Worm (Caenorhabditis elegans): ENCODE measurements around the gene arle-14.
A peak's percentile ranks its signal among the peaks of the same experiment; 100 is the strongest.

Gene arle-14

ce11 chrIII:5678935-5679334, 13.8 kb upstream of the arle-14 start, which contains the start of the genes ska-3 and rps-12 (continued):
- TF ChIP-seq odd-2 (tag; optimal IDR thresholded peaks at IDR 0.05) (no peak), ceh-22 (tag; optimal IDR thresholded peaks at IDR 0.05) (no peak), nfya-1 (tag; optimal IDR thresholded peaks at IDR 0.05) (peak; percentile 96), eyg-1 (tag; optimal IDR thresholded peaks at IDR 0.05) (no peak), ceh-48 (tag; optimal IDR thresholded peaks at IDR 0.05) (peak; percentile 82), tbx-2 (tag; optimal IDR thresholded peaks at IDR 0.05) (peak; percentile 94), fax-1 (tag; optimal IDR thresholded peaks at IDR 0.05) (no peak), ceh-31 (tag; optimal IDR thresholded peaks at IDR 0.05) (peak; percentile 89), che-1 (tag; optimal IDR thresholded peaks at IDR 0.05) (no peak), ceh-2 (tag; optimal IDR thresholded peaks at IDR 0.05) (peak; percentile 59), unc-86 (tag; optimal IDR thresholded peaks at IDR 0.05) (peak; percentile 74), ceh-6 (GFP tag; optimal IDR thresholded peaks at IDR 0.05) (no peak), pha-2 (tag; optimal IDR thresholded peaks at IDR 0.05) (peak; percentile 55), dve-1 (tag; optimal IDR thresholded peaks at IDR 0.05) (peak; percentile 95), fkh-10 (GFP tag; optimal IDR thresholded peaks at IDR 0.05) (no peak), sox-4 (tag; optimal IDR thresholded peaks at IDR 0.05) (no peak), lin-11 (tag; optimal IDR thresholded peaks at IDR 0.05) (no peak), Y22D7AL.16 (tag; optimal IDR thresholded peaks at IDR 0.05) (no peak), C38D4.7 (GFP tag; optimal IDR thresholded peaks at IDR 0.05) (no peak), ets-4 (tag; optimal IDR thresholded peaks at IDR 0.05) (peak; percentile 95), C08G9.2 (tag; optimal IDR thresholded peaks at IDR 0.05) (peak; percentile 35), pax-1 (tag; optimal IDR thresholded peaks at IDR 0.05) (peak; percentile 93), K02D7.2 (tag; optimal IDR thresholded peaks at IDR 0.05) (no peak), mec-3 (tag; optimal IDR thresholded peaks at IDR 0.05; ENCODE audit: borderline replicate concordance) (no peak), T23F11.4 (GFP tag; optimal IDR thresholded peaks at IDR 0.05) (no peak), hlh-6 (tag; optimal IDR thresholded peaks at IDR 0.05) (no peak), elt-4 (tag; optimal IDR thresholded peaks at IDR 0.05) (no peak), ceh-18 (tag; optimal IDR thresholded peaks at IDR 0.05) (peak; percentile 94), zip-5 (tag; optimal IDR thresholded peaks at IDR 0.05) (no peak), hlh-13 (GFP tag; optimal IDR thresholded peaks at IDR 0.05) (no peak)

- TF ChIP-seq pqm-1 (tag; optimal IDR thresholded peaks at IDR 0.05) (no peak), ahr-1 (tag; optimal IDR thresholded peaks at IDR 0.05) (no peak), mec-3 (tag; optimal IDR thresholded peaks at IDR 0.05; ENCODE audit: borderline replicate concordance) (no peak), ttx-3 (tag; optimal IDR thresholded peaks at IDR 0.05) (no peak), madf-2 (tag; optimal IDR thresholded peaks at IDR 0.05) (no peak), pros-1 (tag; optimal IDR thresholded peaks at IDR 0.05) (no peak)
Measured at ce11 chrIII:5680141-5680540, 12.6 kb upstream of the arle-14 start, which contains the start of gene pst-2. Gene pst-2, plus strand, starts transcription at chrIII:5680433.

- TF ChIP-seq lim-6 (tag; optimal IDR thresholded peaks at IDR 0.05) = no peak
- no peak for TF ChIP-seq tbx-7 (tag; optimal IDR thresholded peaks at IDR 0.05)
- TF ChIP-seq unc-55 (GFP tag; optimal IDR thresholded peaks at IDR 0.05) = no peak
- no peak for TF ChIP-seq pax-1 (tag; optimal IDR thresholded peaks at IDR 0.05)
- TF ChIP-seq hlh-30 (tag; optimal IDR thresholded peaks at IDR 0.05; ENCODE audit: insufficient read depth) = no peak
- no peak for TF ChIP-seq ceh-48 (tag; optimal IDR thresholded peaks at IDR 0.05)
- no peak for TF ChIP-seq ceh-18 (tag; optimal IDR thresholded peaks at IDR 0.05)
- TF ChIP-seq pqm-1 (tag; optimal IDR thresholded peaks at IDR 0.05) = no peak
- TF ChIP-seq fkh-10 (GFP tag; optimal IDR thresholded peaks at IDR 0.05) = no peak
- TF ChIP-seq pag-3 (tag; optimal IDR thresholded peaks at IDR 0.05; ENCODE audit: borderline replicate concordance) = no peak
- no peak for TF ChIP-seq gmeb-2 (tag; optimal IDR thresholded peaks at IDR 0.05)
- no peak for TF ChIP-seq Y22D7AL.16 (tag; optimal IDR thresholded peaks at IDR 0.05)
- TF ChIP-seq ceh-30 (tag; optimal IDR thresholded peaks at IDR 0.05) = no peak
- TF ChIP-seq ceh-2 (tag; optimal IDR thresholded peaks at IDR 0.05) = no peak
- TF ChIP-seq che-1 (tag; optimal IDR thresholded peaks at IDR 0.05) = no peak
- no peak for TF ChIP-seq ceh-22 (tag; optimal IDR thresholded peaks at IDR 0.05)
Measured at ce11 chrIII:5683998-5684397, 8.7 kb upstream of the arle-14 start, which contains the start of gene rcan-1. Gene rcan-1, minus strand, starts transcription at chrIII:5684098.

Measured in whole organism, late embryonic.